Worm (Caenorhabditis elegans) whole organism, young adult: ENCODE data around the gene F43G6.10.

Experiments used
- B0035.1 ChIP-seq: sonication (generic microtip); optimal IDR thresholded peaks from 2 replicates; lab custom pipeline; 2016; ENCODE audit warnings: missing genetic modification characterization, mild to moderate bottlenecking, missing compliant biosample characterization, missing genotype, missing genetic modification reagents
- B0336.3 ChIP-seq: fragments of 200-800 bp; sonication (Bioruptor generic); IDR thresholded peaks from 2 replicates; pipeline ENCODE4 v1.3.6; 2022; ENCODE audit warnings: missing genetic modification characterization, missing compliant biosample characterization
- D2030.7 ChIP-seq: fragments of 200-800 bp; sonication (Bioruptor generic); IDR thresholded peaks from 2 replicates; pipeline ENCODE4 v1.3.6; 2022; ENCODE audit warnings: missing genetic modification reagents, missing genetic modification characterization, missing compliant biosample characterization
- F37B4.10 ChIP-seq: fragments of 200-800 bp; sonication (Bioruptor generic); IDR thresholded peaks from 2 replicates; pipeline ENCODE4 v1.3.6; 2022; ENCODE audit warnings: missing genetic modification characterization, missing compliant biosample characterization
- F49E8.2 ChIP-seq: sonication (generic microtip); optimal IDR thresholded peaks from 3 replicates; lab custom pipeline; 2017; ENCODE audit warnings: missing genetic modification characterization, mild to moderate bottlenecking, missing compliant biosample characterization, antibody characterized with exemption, moderate library complexity; ENCODE audit not compliant: insufficient read depth
- F57A8.1 ChIP-seq: fragments of 200-800 bp; sonication (Bioruptor generic); optimal IDR thresholded peaks from 2 replicates; lab custom pipeline; 2018; ENCODE audit warnings: mild to moderate bottlenecking, missing genetic modification characterization, moderate library complexity, missing compliant biosample characterization
- T26A5.8 ChIP-seq: sonication (generic microtip); optimal IDR thresholded peaks from 2 replicates; lab custom pipeline; 2016; ENCODE audit warnings: missing genetic modification characterization, missing compliant biosample characterization
- Y53F4B.3 ChIP-seq: fragments of 200-800 bp; sonication (Bioruptor generic); IDR thresholded peaks from 2 replicates; pipeline ENCODE4 v1.3.6; 2022; ENCODE audit warnings: missing genetic modification reagents, missing genetic modification characterization, missing compliant biosample characterization
- Y56A3A.18 ChIP-seq: fragments of 200-800 bp; sonication (Bioruptor generic); IDR thresholded peaks from 2 replicates; pipeline ENCODE4 v1.3.6; 2022; ENCODE audit warnings: missing genetic modification reagents, missing genetic modification characterization, missing compliant biosample characterization
- Y95B8A.8 ChIP-seq: fragments of 200-800 bp; sonication (Bioruptor generic); IDR thresholded peaks from 2 replicates; pipeline ENCODE4 v1.3.6; 2022; ENCODE audit warnings: missing genetic modification reagents, missing genetic modification characterization, missing compliant biosample characterization
- ama-1 ChIP-seq, 3 experiments: fragments of 150-350 bp in 1 of 3; sonication (generic microtip) in 2 of 3; optimal IDR thresholded peaks; 2 replicates each; lab custom pipeline; 2014 to 2018; ENCODE audit warnings: missing biosample characterization in 2 of 3, missing genetic modification characterization in 2 of 3, missing genetic modification reagents in 2 of 3
- aptf-2 ChIP-seq: fragments of 200-800 bp; sonication (Bioruptor generic); conservative IDR thresholded peaks from 2 replicates; pipeline ENCODE4 v1.3.6; 2022; ENCODE audit warnings: missing genetic modification reagents, missing genetic modification characterization, missing compliant biosample characterization
- athp-1 ChIP-seq: sonication (generic microtip); optimal IDR thresholded peaks from 2 replicates; lab custom pipeline; 2017; ENCODE audit warnings: mild to moderate bottlenecking, missing genetic modification characterization, missing compliant biosample characterization
- bed-1 ChIP-seq: fragments of 200-800 bp; sonication (Bioruptor generic); IDR thresholded peaks from 2 replicates; pipeline ENCODE4 v1.3.6; 2022; ENCODE audit warnings: missing genetic modification reagents, missing genetic modification characterization, missing compliant biosample characterization
- ccch-3 ChIP-seq: fragments of 200-800 bp; sonication (Bioruptor generic); optimal IDR thresholded peaks from 2 replicates; lab custom pipeline; 2018; ENCODE audit warnings: mild to moderate bottlenecking, missing genetic modification characterization, missing compliant biosample characterization
- ceh-79 ChIP-seq: sonication (generic microtip); optimal IDR thresholded peaks from 2 replicates; lab custom pipeline; 2017; ENCODE audit warnings: mild to moderate bottlenecking, missing genetic modification characterization, missing compliant biosample characterization
- chd-7 ChIP-seq: sonication (generic microtip); optimal IDR thresholded peaks from 2 replicates; lab custom pipeline; 2016; ENCODE audit warnings: mild to moderate bottlenecking, missing genetic modification characterization, moderate library complexity, missing compliant biosample characterization
- efl-1 ChIP-seq: fragments of 150-350 bp; optimal IDR thresholded peaks from 2 replicates; lab custom pipeline; 2014; ENCODE audit warnings: missing biosample characterization, missing genetic modification reagents, missing genetic modification characterization
- egl-18 ChIP-seq: fragments of 200-800 bp; sonication (Bioruptor generic); IDR thresholded peaks from 2 replicates; pipeline ENCODE4 v1.3.6; 2022; ENCODE audit warnings: missing genetic modification reagents, missing genetic modification characterization, missing compliant biosample characterization
- ekl-4 ChIP-seq: fragments of 200-800 bp; sonication (Bioruptor generic); IDR thresholded peaks from 2 replicates; pipeline ENCODE4 v1.3.6; 2022; ENCODE audit warnings: missing genetic modification reagents, missing genetic modification characterization, missing compliant biosample characterization
- ets-4 ChIP-seq: fragments of 200-800 bp; sonication (Bioruptor generic); optimal IDR thresholded peaks from 2 replicates; lab custom pipeline; 2018; ENCODE audit warnings: mild to moderate bottlenecking, missing genetic modification characterization, missing compliant biosample characterization
- fkh-3 ChIP-seq: sonication (generic microtip); optimal IDR thresholded peaks from 2 replicates; lab custom pipeline; 2016; ENCODE audit warnings: mild to moderate bottlenecking, missing genetic modification characterization, missing compliant biosample characterization
- gei-17 ChIP-seq: fragments of 200-800 bp; sonication (Bioruptor generic); optimal IDR thresholded peaks from 2 replicates; lab custom pipeline; 2018; ENCODE audit warnings: mild to moderate bottlenecking, missing genetic modification characterization, missing compliant biosample characterization
- him-1 ChIP-seq: sonication (generic microtip); optimal IDR thresholded peaks from 2 replicates; lab custom pipeline; 2016; ENCODE audit warnings: missing genotype, missing genetic modification reagents, missing genetic modification characterization, missing compliant biosample characterization
- hlh-26 ChIP-seq: fragments of 200-800 bp; sonication (Bioruptor generic); conservative IDR thresholded peaks from 2 replicates; pipeline ENCODE4 v1.3.6; 2022; ENCODE audit warnings: missing genetic modification reagents, missing genetic modification characterization, missing compliant biosample characterization
- hrde-1 ChIP-seq: sonication (generic microtip); optimal IDR thresholded peaks from 2 replicates; lab custom pipeline; 2016; ENCODE audit warnings: missing genetic modification characterization, mild to moderate bottlenecking, missing compliant biosample characterization, moderate library complexity, missing genotype, missing genetic modification reagents, borderline replicate concordance
- let-607 ChIP-seq, 2 experiments: fragments of 200-800 bp in 1 of 2; sonication (Bioruptor generic) in 1 of 2; sonication (generic microtip) in 1 of 2; optimal IDR thresholded peaks; 2 replicates each; lab custom pipeline; 2016 to 2018; ENCODE audit warnings: mild to moderate bottlenecking in 2 of 2, missing compliant biosample characterization in 2 of 2, missing genetic modification characterization in 2 of 2, moderate library complexity in 2 of 2, missing genotype in 1 of 2
- lin-35 ChIP-seq, 3 experiments: fragments of 150-350 bp in 2 of 3; sonication (generic microtip) in 1 of 3; optimal IDR thresholded peaks; 2 replicates each; lab custom pipeline; 2014 to 2018; ENCODE audit warnings: missing biosample characterization in 3 of 3, missing genetic modification characterization in 3 of 3, missing genetic modification reagents in 3 of 3
- lin-40 ChIP-seq: sonication (generic microtip); optimal IDR thresholded peaks from 2 replicates; lab custom pipeline; 2016; ENCODE audit warnings: missing genetic modification characterization, mild to moderate bottlenecking, missing compliant biosample characterization, missing genotype, missing genetic modification reagents
- lsy-27 ChIP-seq: sonication (generic microtip); optimal IDR thresholded peaks from 2 replicates; lab custom pipeline; 2017; ENCODE audit warnings: missing genetic modification characterization, mild to moderate bottlenecking, missing compliant biosample characterization, antibody characterized with exemption, missing genotype, borderline replicate concordance; ENCODE audit not compliant: insufficient read depth
- madf-8 ChIP-seq: fragments of 200-800 bp; sonication (Bioruptor generic); conservative IDR thresholded peaks from 2 replicates; pipeline ENCODE4 v1.3.6; 2022; ENCODE audit warnings: missing genetic modification reagents, missing genetic modification characterization, missing compliant biosample characterization
- mxl-1 ChIP-seq: sonication (generic microtip); optimal IDR thresholded peaks from 2 replicates; lab custom pipeline; 2016; ENCODE audit warnings: missing genetic modification characterization, missing compliant biosample characterization
- nhr-120 ChIP-seq: fragments of 200-800 bp; sonication (Bioruptor generic); IDR thresholded peaks from 2 replicates; pipeline ENCODE4 v1.3.6; 2022; ENCODE audit warnings: missing genetic modification characterization, missing compliant biosample characterization
- nhr-27 ChIP-seq: fragments of 200-800 bp; sonication (Bioruptor generic); optimal IDR thresholded peaks from 2 replicates; lab custom pipeline; 2018; ENCODE audit warnings: mild to moderate bottlenecking, missing genetic modification characterization, moderate library complexity, missing compliant biosample characterization
- nhr-80 ChIP-seq: sonication (generic microtip); optimal IDR thresholded peaks from 2 replicates; lab custom pipeline; 2016; ENCODE audit warnings: missing genetic modification characterization, missing compliant biosample characterization
- repo-1 ChIP-seq: sonication (generic microtip); optimal IDR thresholded peaks from 2 replicates; lab custom pipeline; 2017; ENCODE audit warnings: mild to moderate bottlenecking, missing genetic modification characterization, missing compliant biosample characterization
- rpc-1 ChIP-seq, 2 experiments: fragments of 150-350 bp in 1 of 2; sonication (generic microtip) in 1 of 2; optimal IDR thresholded peaks; 2 replicates each; lab custom pipeline; 2014 to 2018; ENCODE audit warnings: missing biosample characterization in 1 of 2, missing genetic modification characterization in 1 of 2, missing genetic modification reagents in 1 of 2, missing genotype in 1 of 2
- snpc-1.3 ChIP-seq: sonication (generic microtip); optimal IDR thresholded peaks from 2 replicates; lab custom pipeline; 2017; ENCODE audit warnings: missing genetic modification characterization, mild to moderate bottlenecking, missing compliant biosample characterization, antibody characterized with exemption, moderate library complexity, missing genotype, missing genetic modification reagents; ENCODE audit not compliant: insufficient read depth
- somi-1 ChIP-seq: fragments of 200-800 bp; sonication (Bioruptor generic); optimal IDR thresholded peaks from 2 replicates; lab custom pipeline; 2018; ENCODE audit warnings: mild to moderate bottlenecking, missing genetic modification characterization, missing compliant biosample characterization
- tbx-9 ChIP-seq: sonication (generic microtip); optimal IDR thresholded peaks from 2 replicates; lab custom pipeline; 2016; ENCODE audit warnings: borderline replicate concordance, missing genetic modification characterization, inconsistent platforms, missing compliant biosample characterization
- tlf-1 ChIP-seq: fragments of 200-800 bp; sonication (Bioruptor generic); optimal IDR thresholded peaks from 2 replicates; lab custom pipeline; 2018; ENCODE audit warnings: mild to moderate bottlenecking, missing genetic modification characterization, missing compliant biosample characterization
- unc-130 ChIP-seq: sonication (generic microtip); optimal IDR thresholded peaks from 2 replicates; lab custom pipeline; 2016; ENCODE audit warnings: missing genetic modification reagents, missing genetic modification characterization, missing compliant biosample characterization
- xnd-1 ChIP-seq: sonication (generic microtip); optimal IDR thresholded peaks from 2 replicates; lab custom pipeline; 2016; ENCODE audit warnings: missing genotype, missing genetic modification reagents, missing genetic modification characterization, missing compliant biosample characterization
- ztf-26 ChIP-seq: sonication (generic microtip); optimal IDR thresholded peaks from 2 replicates; lab custom pipeline; 2017; ENCODE audit warnings: missing genetic modification characterization, missing compliant biosample characterization

Gene F43G6.10

ce11 chrII:11777893-11778480, 31.2 kb upstream of the F43G6.10 start, which contains the start of the genes patr-1 and dna-2 (continued):
- TF ChIP-seq ceh-79 (tag; lab: Kevin White, UChicago) (no peak), F49E8.2 (tag; lab: Kevin White, UChicago) (no peak), lsy-27 (tag; lab: Kevin White, UChicago) (no peak), repo-1 (tag; lab: Kevin White, UChicago) (no peak), hlh-26 (GFP tag; lab: Robert Waterston, UW) (no peak), aptf-2 (GFP tag; lab: Robert Waterston, UW) (no peak), bed-1 (no peak), him-1 (no peak), fkh-3 (tag; lab: Kevin White, UChicago) (no peak), B0035.1 (tag; lab: Kevin White, UChicago) (no peak), Y56A3A.18 (GFP tag; lab: Robert Waterston, UW) (no peak), gei-17 (GFP tag; lab: Kevin White, UChicago) (no peak), efl-1 (GFP tag; lab: Kevin White, UChicago) (peak; percentile 59)
- TF ChIP-seq, all 124 proteins: peak for 25

DNA sequence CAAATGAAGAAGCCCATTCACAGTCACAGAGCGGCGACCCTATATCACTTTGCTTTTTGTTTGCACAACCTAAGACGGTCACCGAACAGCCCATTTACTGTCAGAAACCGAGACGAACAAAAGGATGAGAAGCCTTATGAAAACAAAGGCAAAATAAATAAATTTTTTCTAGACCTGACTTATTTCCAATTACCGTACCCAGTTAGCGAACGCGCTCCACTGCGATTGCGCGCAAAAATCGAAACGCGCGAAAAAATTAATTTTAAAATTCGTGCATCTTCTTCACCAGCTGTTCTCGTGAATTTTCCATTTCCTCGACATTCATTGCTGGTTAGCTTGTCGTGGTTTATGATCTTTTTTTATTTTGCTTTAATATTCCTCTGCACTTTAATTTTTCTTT, 26.7 kb upstream of the F43G6.10 start, which contains the start of gene F43G6.16:
Gene F43G6.16, minus strand, starts transcription at position 141 of the 400 bp plus-strand sequence.
- peak; percentile 100 for TF ChIP-seq madf-8 (GFP tag; lab: Robert Waterston, UW)
- no peak; the same call in 1 of the 2 replicates for TF ChIP-seq Y53F4B.3 (GFP tag; lab: Robert Waterston, UW)
- TF ChIP-seq xnd-1, result peak; percentile 99
- TF ChIP-seq lin-40 (tag; lab: Kevin White, UChicago), result no peak
- peak; percentile 54 to 90 (median 58) for TF ChIP-seq lin-35 (GFP tag; optimal IDR thresholded peaks at IDR 0.05; lab: Kevin White, UChicago)
- TF ChIP-seq ceh-79 (tag; lab: Kevin White, UChicago), result no peak
- TF ChIP-seq tbx-9 (tag; lab: Kevin White, UChicago), result no peak
- peak; percentile 97 for TF ChIP-seq D2030.7
- TF ChIP-seq unc-130 (GFP tag; lab: Kevin White, UChicago), result peak; percentile 91
- no peak for TF ChIP-seq F57A8.1
- TF ChIP-seq F37B4.10, result no peak
- TF ChIP-seq ama-1 (optimal IDR thresholded peaks at IDR 0.05; lab: Kevin White, UChicago), result no peak
- no peak for TF ChIP-seq ama-1 (GFP tag; optimal IDR thresholded peaks at IDR 0.05; lab: Kevin White, UChicago)
- TF ChIP-seq Y95B8A.8 (GFP tag; lab: Robert Waterston, UW), result peak; percentile 86
- TF ChIP-seq ekl-4 (GFP tag; lab: Robert Waterston, UW), result peak; percentile 63
- TF ChIP-seq chd-7 (tag; lab: Kevin White, UChicago), result no peak
- no peak for TF ChIP-seq nhr-120
- TF ChIP-seq hrde-1 (tag; lab: Kevin White, UChicago), result peak; percentile 87
- TF ChIP-seq somi-1 (GFP tag; lab: Kevin White, UChicago), result no peak
- peak; percentile 64 for TF ChIP-seq snpc-1.3
- no peak for TF ChIP-seq rpc-1 (optimal IDR thresholded peaks at IDR 0.05; lab: Kevin White, UChicago)
- TF ChIP-seq rpc-1 (tag; optimal IDR thresholded peaks at IDR 0.05; lab: Kevin White, UChicago), result peak; percentile 12
- no peak for TF ChIP-seq let-607 (tag; optimal IDR thresholded peaks at IDR 0.05; lab: Kevin White, UChicago)
- TF ChIP-seq tlf-1, result peak; percentile 70
- no peak for TF ChIP-seq ets-4 (GFP tag; lab: Kevin White, UChicago)
- no peak for TF ChIP-seq mxl-1 (tag; lab: Kevin White, UChicago)
- peak; percentile 51 for TF ChIP-seq athp-1 (tag; lab: Kevin White, UChicago)
- no peak for TF ChIP-seq T26A5.8 (tag; lab: Kevin White, UChicago)
- no peak for TF ChIP-seq egl-18
- TF ChIP-seq nhr-27 (tag; lab: Kevin White, UChicago), result no peak
- TF ChIP-seq B0336.3 (GFP tag; lab: Robert Waterston, UW), result peak; percentile 78; the same call in 1 of the 2 replicates
- TF ChIP-seq efl-1 (GFP tag; lab: Kevin White, UChicago), result peak; percentile 98
- TF ChIP-seq ztf-26 (tag; lab: Kevin White, UChicago), result no peak
- TF ChIP-seq nhr-80 (tag; lab: Kevin White, UChicago), result no peak
- no peak for TF ChIP-seq repo-1 (tag; lab: Kevin White, UChicago)
- TF ChIP-seq ccch-3 (GFP tag; lab: Kevin White, UChicago), result no peak
- no peak for TF ChIP-seq lsy-27 (tag; lab: Kevin White, UChicago)
